Worm (Caenorhabditis elegans) whole organism, young adult: ENCODE data around the gene prk-1.

Source experiments
- B0336.3 ChIP-seq: fragments of 200-800 bp; sonication (Bioruptor generic); IDR thresholded peaks from 2 replicates; pipeline ENCODE4 v1.3.6; 2022; ENCODE audit warnings: missing genetic modification characterization, missing compliant biosample characterization
- F22D6.2 ChIP-seq: sonication (generic microtip); optimal IDR thresholded peaks from 2 replicates; lab custom pipeline; 2016; ENCODE audit warnings: mild to moderate bottlenecking, missing genetic modification characterization, missing compliant biosample characterization
- F23B12.7 ChIP-seq: sonication (generic microtip); optimal IDR thresholded peaks from 2 replicates; lab custom pipeline; 2017; ENCODE audit warnings: missing genetic modification characterization, mild to moderate bottlenecking, missing compliant biosample characterization, antibody characterized with exemption, moderate library complexity; ENCODE audit not compliant: insufficient read depth
- F39B2.1 ChIP-seq: fragments of 200-800 bp; sonication (Bioruptor generic); IDR thresholded peaks from 2 replicates; pipeline ENCODE4 v1.3.6; 2022; ENCODE audit warnings: missing genetic modification reagents, missing genetic modification characterization, missing compliant biosample characterization
- F49E8.2 ChIP-seq: sonication (generic microtip); optimal IDR thresholded peaks from 3 replicates; lab custom pipeline; 2017; ENCODE audit warnings: missing genetic modification characterization, mild to moderate bottlenecking, missing compliant biosample characterization, antibody characterized with exemption, moderate library complexity; ENCODE audit not compliant: insufficient read depth
- aptf-2 ChIP-seq: fragments of 200-800 bp; sonication (Bioruptor generic); conservative IDR thresholded peaks from 2 replicates; pipeline ENCODE4 v1.3.6; 2022; ENCODE audit warnings: missing genetic modification reagents, missing genetic modification characterization, missing compliant biosample characterization
- atf-7 ChIP-seq: sonication (generic microtip); optimal IDR thresholded peaks from 2 replicates; lab custom pipeline; 2017; ENCODE audit warnings: mild to moderate bottlenecking, missing genetic modification characterization, missing compliant biosample characterization
- athp-1 ChIP-seq: sonication (generic microtip); optimal IDR thresholded peaks from 2 replicates; lab custom pipeline; 2017; ENCODE audit warnings: mild to moderate bottlenecking, missing genetic modification characterization, missing compliant biosample characterization
- attf-3 ChIP-seq: fragments of 200-800 bp; sonication (Bioruptor generic); conservative IDR thresholded peaks from 2 replicates; pipeline ENCODE4 v1.3.6; 2022; ENCODE audit warnings: missing genetic modification reagents, missing genetic modification characterization, missing compliant biosample characterization
- cebp-1 ChIP-seq, 2 experiments: fragments of 200-800 bp in 1 of 2; sonication (Bioruptor generic) in 1 of 2; sonication (generic microtip) in 1 of 2; IDR thresholded peaks in 1 of 2; optimal IDR thresholded peaks in 1 of 2; 2 replicates each; pipeline versions ENCODE4 v1.3.6 to Lab custom; 2017 to 2022; ENCODE audit warnings: missing compliant biosample characterization in 2 of 2, missing genetic modification characterization in 2 of 2, mild to moderate bottlenecking in 1 of 2, missing genetic modification reagents in 1 of 2, moderate library complexity in 1 of 2
- ceh-40 ChIP-seq: fragments of 200-800 bp; sonication (Bioruptor generic); IDR thresholded peaks from 2 replicates; pipeline ENCODE4 v1.3.6; 2022; ENCODE audit warnings: missing genetic modification characterization, missing compliant biosample characterization
- die-1 ChIP-seq: sonication (generic microtip); optimal IDR thresholded peaks from 2 replicates; lab custom pipeline; 2016; ENCODE audit warnings: missing genotype, mild to moderate bottlenecking, missing genetic modification characterization, missing compliant biosample characterization
- dox-1 ChIP-seq: fragments of 200-800 bp; sonication (Bioruptor generic); IDR thresholded peaks from 2 replicates; pipeline ENCODE4 v1.3.6; 2022; ENCODE audit warnings: missing genetic modification reagents, missing genetic modification characterization, missing compliant biosample characterization
- fkh-3 ChIP-seq: sonication (generic microtip); optimal IDR thresholded peaks from 2 replicates; lab custom pipeline; 2016; ENCODE audit warnings: mild to moderate bottlenecking, missing genetic modification characterization, missing compliant biosample characterization
- gei-17 ChIP-seq: fragments of 200-800 bp; sonication (Bioruptor generic); optimal IDR thresholded peaks from 2 replicates; lab custom pipeline; 2018; ENCODE audit warnings: mild to moderate bottlenecking, missing genetic modification characterization, missing compliant biosample characterization
- hlh-26 ChIP-seq: fragments of 200-800 bp; sonication (Bioruptor generic); conservative IDR thresholded peaks from 2 replicates; pipeline ENCODE4 v1.3.6; 2022; ENCODE audit warnings: missing genetic modification reagents, missing genetic modification characterization, missing compliant biosample characterization
- hmg-1.2 ChIP-seq: fragments of 200-800 bp; sonication (Bioruptor generic); IDR thresholded peaks from 2 replicates; pipeline ENCODE4 v1.3.6; 2022; ENCODE audit warnings: missing genetic modification reagents, missing genetic modification characterization, missing compliant biosample characterization
- hrde-1 ChIP-seq: sonication (generic microtip); optimal IDR thresholded peaks from 2 replicates; lab custom pipeline; 2016; ENCODE audit warnings: missing genetic modification characterization, mild to moderate bottlenecking, missing compliant biosample characterization, moderate library complexity, missing genotype, missing genetic modification reagents, borderline replicate concordance
- let-526 ChIP-seq: fragments of 200-800 bp; sonication (Bioruptor generic); IDR thresholded peaks from 2 replicates; pipeline ENCODE4 v1.3.6; 2022; ENCODE audit warnings: missing genetic modification reagents, missing genetic modification characterization, missing compliant biosample characterization
- let-607 ChIP-seq, 2 experiments: fragments of 200-800 bp in 1 of 2; sonication (Bioruptor generic) in 1 of 2; sonication (generic microtip) in 1 of 2; optimal IDR thresholded peaks; 2 replicates each; lab custom pipeline; 2016 to 2018; ENCODE audit warnings: mild to moderate bottlenecking in 2 of 2, missing compliant biosample characterization in 2 of 2, missing genetic modification characterization in 2 of 2, moderate library complexity in 2 of 2, missing genotype in 1 of 2
- lin-26 ChIP-seq: fragments of 200-800 bp; sonication (Bioruptor generic); IDR thresholded peaks from 2 replicates; pipeline ENCODE4 v1.3.6; 2022; ENCODE audit warnings: missing genetic modification reagents, missing genetic modification characterization, missing compliant biosample characterization
- lin-35 ChIP-seq, 3 experiments: fragments of 150-350 bp in 2 of 3; sonication (generic microtip) in 1 of 3; optimal IDR thresholded peaks; 2 replicates each; lab custom pipeline; 2014 to 2018; ENCODE audit warnings: missing biosample characterization in 3 of 3, missing genetic modification characterization in 3 of 3, missing genetic modification reagents in 3 of 3
- lin-54 ChIP-seq: fragments of 200-800 bp; sonication (Bioruptor generic); optimal IDR thresholded peaks from 2 replicates; lab custom pipeline; 2018; ENCODE audit warnings: mild to moderate bottlenecking, missing genetic modification characterization, missing compliant biosample characterization
- lir-1 ChIP-seq: fragments of 200-800 bp; sonication (Bioruptor generic); conservative IDR thresholded peaks from 2 replicates; pipeline ENCODE4 v1.3.6; 2022; ENCODE audit warnings: missing genetic modification reagents, missing genetic modification characterization, missing compliant biosample characterization
- lsl-1 ChIP-seq: fragments of 200-800 bp; sonication (Bioruptor generic); optimal IDR thresholded peaks from 2 replicates; lab custom pipeline; 2018; ENCODE audit warnings: mild to moderate bottlenecking, missing genetic modification characterization, moderate library complexity, missing compliant biosample characterization
- madf-6 ChIP-seq: fragments of 200-800 bp; sonication (Bioruptor generic); IDR thresholded peaks from 2 replicates; pipeline ENCODE4 v1.3.6; 2022; ENCODE audit warnings: missing genetic modification reagents, missing genetic modification characterization, missing compliant biosample characterization
- mes-4 ChIP-seq: sonication (generic microtip); optimal IDR thresholded peaks from 2 replicates; lab custom pipeline; 2016; ENCODE audit warnings: missing genotype, missing genetic modification characterization, missing compliant biosample characterization
- mxl-1 ChIP-seq: sonication (generic microtip); optimal IDR thresholded peaks from 2 replicates; lab custom pipeline; 2016; ENCODE audit warnings: missing genetic modification characterization, missing compliant biosample characterization
- nfyb-1 ChIP-seq: fragments of 200-800 bp; sonication (Bioruptor generic); IDR thresholded peaks from 2 replicates; pipeline ENCODE4 v1.3.6; 2022; ENCODE audit warnings: missing genetic modification reagents, missing genetic modification characterization, missing compliant biosample characterization
- nhr-120 ChIP-seq: fragments of 200-800 bp; sonication (Bioruptor generic); IDR thresholded peaks from 2 replicates; pipeline ENCODE4 v1.3.6; 2022; ENCODE audit warnings: missing genetic modification characterization, missing compliant biosample characterization
- pha-4 ChIP-seq: fragments of 150-350 bp; sonication (generic microtip); optimal IDR thresholded peaks from 2 replicates; lab custom pipeline; 2014; ENCODE audit warnings: missing biosample characterization, missing genetic modification reagents, missing genetic modification characterization
- rec-8 ChIP-seq, 2 experiments: sonication (generic microtip); optimal IDR thresholded peaks; 2 replicates each; lab custom pipeline; 2016; ENCODE audit warnings: mild to moderate bottlenecking in 2 of 2, missing genetic modification characterization in 2 of 2, missing genetic modification reagents in 2 of 2, missing genotype in 2 of 2, missing biosample characterization in 1 of 2, missing compliant biosample characterization in 1 of 2, moderate library complexity in 1 of 2
- snpc-1.1 ChIP-seq: sonication (generic microtip); optimal IDR thresholded peaks from 2 replicates; lab custom pipeline; 2017; ENCODE audit warnings: missing genetic modification characterization, mild to moderate bottlenecking, missing compliant biosample characterization, antibody characterized with exemption, moderate library complexity, missing genotype, missing genetic modification reagents; ENCODE audit not compliant: insufficient read depth
- snpc-1.3 ChIP-seq: sonication (generic microtip); optimal IDR thresholded peaks from 2 replicates; lab custom pipeline; 2017; ENCODE audit warnings: missing genetic modification characterization, mild to moderate bottlenecking, missing compliant biosample characterization, antibody characterized with exemption, moderate library complexity, missing genotype, missing genetic modification reagents; ENCODE audit not compliant: insufficient read depth
- snpc-3.4 ChIP-seq: sonication (generic microtip); optimal IDR thresholded peaks from 2 replicates; lab custom pipeline; 2017; ENCODE audit warnings: missing genetic modification characterization, mild to moderate bottlenecking, missing compliant biosample characterization, antibody characterized with exemption, moderate library complexity, missing genotype, missing genetic modification reagents
- sptf-2 ChIP-seq: fragments of 200-800 bp; sonication (Bioruptor generic); optimal IDR thresholded peaks from 2 replicates; lab custom pipeline; 2018; ENCODE audit warnings: mild to moderate bottlenecking, missing genetic modification characterization, missing compliant biosample characterization
- tbp1 ChIP-seq: fragments of 200-800 bp; sonication (Bioruptor generic); optimal IDR thresholded peaks from 2 replicates; lab custom pipeline; 2018; ENCODE audit warnings: mild to moderate bottlenecking, missing genetic modification characterization, missing compliant biosample characterization
- tbx-9 ChIP-seq: sonication (generic microtip); optimal IDR thresholded peaks from 2 replicates; lab custom pipeline; 2016; ENCODE audit warnings: borderline replicate concordance, missing genetic modification characterization, inconsistent platforms, missing compliant biosample characterization
- tlf-1 ChIP-seq: fragments of 200-800 bp; sonication (Bioruptor generic); optimal IDR thresholded peaks from 2 replicates; lab custom pipeline; 2018; ENCODE audit warnings: mild to moderate bottlenecking, missing genetic modification characterization, missing compliant biosample characterization
- unc-62 ChIP-seq: fragments of 150-350 bp; optimal IDR thresholded peaks from 2 replicates; lab custom pipeline; 2014; ENCODE audit warnings: missing biosample characterization, missing genetic modification reagents, missing genetic modification characterization
- xnd-1 ChIP-seq: sonication (generic microtip); optimal IDR thresholded peaks from 2 replicates; lab custom pipeline; 2016; ENCODE audit warnings: missing genotype, missing genetic modification reagents, missing genetic modification characterization, missing compliant biosample characterization
- zfh-2 ChIP-seq: fragments of 200-800 bp; sonication (Bioruptor generic); conservative IDR thresholded peaks from 2 replicates; pipeline ENCODE4 v1.3.6; 2022; ENCODE audit warnings: missing genetic modification reagents, missing genetic modification characterization, missing compliant biosample characterization
- zim-3 ChIP-seq: sonication (generic microtip); optimal IDR thresholded peaks from 2 replicates; lab custom pipeline; 2017; ENCODE audit warnings: mild to moderate bottlenecking, missing genetic modification characterization, moderate library complexity, missing compliant biosample characterization
- ztf-22 ChIP-seq: fragments of 200-800 bp; sonication (Bioruptor generic); optimal IDR thresholded peaks from 2 replicates; lab custom pipeline; 2018; ENCODE audit warnings: mild to moderate bottlenecking, missing genetic modification characterization, moderate library complexity, missing compliant biosample characterization

Gene prk-1

ce11 chrIII:7030044-7030804 is 40.3 kb downstream of the prk-1 start:
- TF ChIP-seq lin-26 (GFP tag; lab: Robert Waterston, UW), result peak; percentile 73; the same call in 1 of the 2 replicates
- peak; percentile 36 for TF ChIP-seq F49E8.2 (tag; lab: Kevin White, UChicago)
- TF ChIP-seq snpc-1.3, result peak; percentile 14
- TF ChIP-seq cebp-1 (GFP tag; IDR thresholded peaks at IDR 0.05; lab: Robert Waterston, UW), result no peak
- TF ChIP-seq cebp-1 (tag; optimal IDR thresholded peaks at IDR 0.05; lab: Kevin White, UChicago), result peak; percentile 12
- TF ChIP-seq let-526 (GFP tag; lab: Robert Waterston, UW), result peak; percentile 45; the same call in 1 of the 2 replicates
- peak; percentile 27 for TF ChIP-seq die-1 (tag; lab: Kevin White, UChicago)
- peak in 1 of 2 experiments; percentile 30 for TF ChIP-seq let-607 (tag; optimal IDR thresholded peaks at IDR 0.05; lab: Kevin White, UChicago)
- TF ChIP-seq mxl-1 (tag; lab: Kevin White, UChicago), result no peak
- no peak for TF ChIP-seq tbx-9 (tag; lab: Kevin White, UChicago)
- peak; percentile 23 for TF ChIP-seq atf-7
- 0 out of 2 replicates have a peak, but pooled peaks have one; percentile 19 for TF ChIP-seq madf-6 (GFP tag; lab: Robert Waterston, UW)
- TF ChIP-seq fkh-3 (tag; lab: Kevin White, UChicago), result peak; percentile 11
- no peak for TF ChIP-seq lir-1 (GFP tag; lab: Robert Waterston, UW)
- peak; percentile 43 for TF ChIP-seq hmg-1.2 (GFP tag; lab: Robert Waterston, UW)
- no peak for TF ChIP-seq unc-62 (GFP tag; lab: Kevin White, UChicago)
- no peak for TF ChIP-seq gei-17 (GFP tag; lab: Kevin White, UChicago)
- no peak for TF ChIP-seq ztf-22 (GFP tag; lab: Kevin White, UChicago)
- TF ChIP-seq nhr-120, result no peak
- TF ChIP-seq dox-1 (GFP tag; lab: Robert Waterston, UW), result 0 out of 2 replicates have a peak, but pooled peaks have one; percentile 17
- peak; percentile 58; the same call in 1 of the 2 replicates for TF ChIP-seq nfyb-1 (GFP tag; lab: Robert Waterston, UW)
- peak; percentile 89 for TF ChIP-seq snpc-3.4 (tag; lab: Kevin White, UChicago)
- TF ChIP-seq lin-35 (GFP tag; optimal IDR thresholded peaks at IDR 0.05; lab: Kevin White, UChicago), result peak in 1 of 3 experiments; percentile 39
- TF ChIP-seq attf-3 (GFP tag; lab: Robert Waterston, UW), result 0 out of 2 replicates have a peak, but pooled peaks have one; percentile 35
- TF ChIP-seq pha-4 (tag; lab: Kevin White, UChicago), result no peak
- no peak for TF ChIP-seq athp-1 (tag; lab: Kevin White, UChicago)
- no peak for TF ChIP-seq F22D6.2 (tag; lab: Kevin White, UChicago)
- TF ChIP-seq aptf-2 (GFP tag; lab: Robert Waterston, UW), result no peak
- no peak for TF ChIP-seq ceh-40 (GFP tag; lab: Robert Waterston, UW)
- TF ChIP-seq hlh-26 (GFP tag; lab: Robert Waterston, UW), result no peak
- peak; percentile 27 for TF ChIP-seq zim-3 (tag; lab: Kevin White, UChicago)
- peak; percentile 8 to 19 for TF ChIP-seq rec-8 (tag; optimal IDR thresholded peaks at IDR 0.05; lab: Kevin White, UChicago)
- peak; percentile 26 for TF ChIP-seq lin-54 (GFP tag; lab: Kevin White, UChicago)
- no peak for TF ChIP-seq xnd-1
- TF ChIP-seq lsl-1 (GFP tag; lab: Kevin White, UChicago), result peak; percentile 8
- peak; percentile 19 for TF ChIP-seq F23B12.7 (tag; lab: Kevin White, UChicago)
- no peak for TF ChIP-seq F39B2.1
- TF ChIP-seq B0336.3 (GFP tag; lab: Robert Waterston, UW), result peak; percentile 48; the same call in 1 of the 2 replicates
- TF ChIP-seq zfh-2, result no peak
- TF ChIP-seq tlf-1 (GFP tag; lab: Kevin White, UChicago), result peak; percentile 10
- TF ChIP-seq sptf-2 (GFP tag; lab: Kevin White, UChicago), result no peak
- peak; percentile 92 for TF ChIP-seq snpc-1.1 (tag; lab: Kevin White, UChicago)
- peak; percentile 12 for TF ChIP-seq mes-4
- peak; percentile 93 for TF ChIP-seq tbp1
- peak; percentile 66 for TF ChIP-seq hrde-1 (tag; lab: Kevin White, UChicago)
